Fruit fly (Drosophila melanogaster) whole organism, embryonic: ENCODE results near the gene CG15643.

Source experiments
- ATbp ChIP-seq: fragments of 200-800 bp; sonication (Bioruptor generic); optimal IDR thresholded peaks from 2 replicates; lab custom pipeline; 2017; ENCODE audit warnings: missing biosample characterization, mild to moderate bottlenecking, missing genetic modification characterization, missing genetic modification reagents
- B-H2 ChIP-seq: fragments of 200-800 bp; sonication (Bioruptor generic); optimal IDR thresholded peaks from 2 replicates; lab custom pipeline; 2018; ENCODE audit warnings: missing biosample characterization, mild to moderate bottlenecking, missing genetic modification characterization
- BEAF-32 ChIP-seq: fragments of 200-800 bp; sonication (Bioruptor generic); optimal IDR thresholded peaks from 3 replicates; lab custom pipeline; 2017; ENCODE audit warnings: missing biosample characterization, missing genetic modification characterization, mild to moderate bottlenecking, moderate library complexity, missing genetic modification reagents
- CG10209 ChIP-seq: fragments of 200-800 bp; sonication (Bioruptor generic); optimal IDR thresholded peaks from 3 replicates; lab custom pipeline; 2017; ENCODE audit warnings: missing biosample characterization, mild to moderate bottlenecking, missing genetic modification characterization, missing genetic modification reagents
- CG10565 ChIP-seq: fragments of 200-800 bp; sonication (Bioruptor generic); optimal IDR thresholded peaks from 3 replicates; lab custom pipeline; 2016; ENCODE audit warnings: missing biosample characterization, mild to moderate bottlenecking, missing genetic modification characterization
- CG11398 ChIP-seq: fragments of 200-800 bp; sonication (Bioruptor generic); optimal IDR thresholded peaks from 2 replicates; lab custom pipeline; 2016; ENCODE audit warnings: missing biosample characterization, missing genetic modification characterization
- CG11695 ChIP-seq: fragments of 200-800 bp; sonication (Bioruptor generic); IDR thresholded peaks from 3 replicates; pipeline ENCODE4 v1.3.6; 2022; ENCODE audit warnings: missing biosample characterization, missing genetic modification characterization
- CG12219 ChIP-seq: fragments of 200-800 bp; sonication (Bioruptor generic); optimal IDR thresholded peaks from 3 replicates; lab custom pipeline; 2018; ENCODE audit warnings: missing biosample characterization, mild to moderate bottlenecking, missing genetic modification characterization
- CG13424 ChIP-seq: fragments of 200-800 bp; sonication (Bioruptor generic); optimal IDR thresholded peaks from 2 replicates; lab custom pipeline; 2019; ENCODE audit warnings: missing biosample characterization, mild to moderate bottlenecking, missing genetic modification characterization, moderate library complexity
- CG14667 ChIP-seq: fragments of 200-800 bp; sonication (Bioruptor generic); IDR thresholded peaks from 2 replicates; pipeline ENCODE4 v1.3.6; 2022; ENCODE audit warnings: missing biosample characterization, missing genetic modification characterization
- CG15696 ChIP-seq: fragments of 200-800 bp; sonication (Bioruptor generic); optimal IDR thresholded peaks from 2 replicates; lab custom pipeline; 2019; ENCODE audit warnings: missing biosample characterization, mild to moderate bottlenecking, missing genetic modification characterization, moderate library complexity
- CG17829 ChIP-seq: fragments of 200-800 bp; optimal IDR thresholded peaks from 2 replicates; lab custom pipeline; 2019; ENCODE audit warnings: missing biosample characterization, mild to moderate bottlenecking, missing genetic modification characterization, moderate library complexity
- CG2129 ChIP-seq: fragments of 200-800 bp; sonication (Bioruptor generic); IDR thresholded peaks from 2 replicates; pipeline ENCODE4 v1.3.6; 2022; ENCODE audit warnings: missing biosample characterization, missing genetic modification characterization; ENCODE audit not compliant: partially characterized antibody
- CG30020 ChIP-seq: fragments of 200-800 bp; optimal IDR thresholded peaks from 2 replicates; lab custom pipeline; 2019; ENCODE audit warnings: missing biosample characterization, mild to moderate bottlenecking, missing genetic modification characterization, moderate library complexity
- CG4360 ChIP-seq: fragments of 200-800 bp; sonication (Bioruptor generic); IDR thresholded peaks from 2 replicates; pipeline ENCODE4 v1.3.6; 2022; ENCODE audit warnings: missing biosample characterization, missing genetic modification characterization
- CG43689 ChIP-seq: fragments of 200-800 bp; sonication (Bioruptor generic); IDR thresholded peaks from 2 replicates; pipeline ENCODE4 v1.3.6; 2022; ENCODE audit warnings: missing biosample characterization, missing genetic modification characterization
- CG5180 ChIP-seq: fragments of 200-800 bp; sonication (Bioruptor generic); optimal IDR thresholded peaks from 3 replicates; lab custom pipeline; 2017; ENCODE audit warnings: missing biosample characterization, missing genetic modification characterization, mild to moderate bottlenecking, moderate library complexity, missing genetic modification reagents
- CG6765 ChIP-seq: fragments of 200-800 bp; sonication (Bioruptor generic); optimal IDR thresholded peaks from 3 replicates; lab custom pipeline; 2017; ENCODE audit warnings: missing biosample characterization, mild to moderate bottlenecking, missing genetic modification characterization
- CG8089 ChIP-seq: fragments of 200-800 bp; sonication (Bioruptor generic); optimal IDR thresholded peaks from 3 replicates; lab custom pipeline; 2016; ENCODE audit warnings: missing biosample characterization, missing genetic modification characterization
- CG8359 ChIP-seq: fragments of 200-800 bp; sonication (Bioruptor generic); optimal IDR thresholded peaks from 2 replicates; lab custom pipeline; 2017; ENCODE audit warnings: missing biosample characterization, mild to moderate bottlenecking, missing genetic modification characterization, borderline replicate concordance
- CG8924 ChIP-seq: fragments of 200-800 bp; optimal IDR thresholded peaks from 3 replicates; lab custom pipeline; 2019; ENCODE audit warnings: missing biosample characterization, mild to moderate bottlenecking, missing genetic modification characterization, moderate library complexity
- CG9215 ChIP-seq: fragments of 200-800 bp; sonication (Bioruptor generic); IDR thresholded peaks from 2 replicates; pipeline ENCODE4 v1.3.6; 2022; ENCODE audit warnings: missing biosample characterization, missing genetic modification characterization
- CTCF ChIP-seq: fragments of 200-800 bp; sonication (Bioruptor generic); optimal IDR thresholded peaks from 2 replicates; lab custom pipeline; 2017; ENCODE audit warnings: missing biosample characterization, mild to moderate bottlenecking, missing genetic modification characterization, moderate library complexity
- Drgx ChIP-seq: fragments of 200-800 bp; sonication (Bioruptor generic); IDR thresholded peaks from 2 replicates; pipeline ENCODE4 v1.3.6; 2022; ENCODE audit warnings: missing biosample characterization, missing genetic modification characterization
- Fer2 ChIP-seq: fragments of 200-800 bp; sonication (Bioruptor generic); optimal IDR thresholded peaks from 2 replicates; lab custom pipeline; 2018; ENCODE audit warnings: missing biosample characterization, mild to moderate bottlenecking, missing genetic modification characterization, moderate library complexity
- HHEX ChIP-seq: fragments of 200-800 bp; sonication (Bioruptor generic); optimal IDR thresholded peaks from 3 replicates; lab custom pipeline; 2017; ENCODE audit warnings: missing biosample characterization, mild to moderate bottlenecking, missing genetic modification characterization, missing genetic modification reagents
- Hand ChIP-seq: fragments of 200-800 bp; sonication (Bioruptor generic); optimal IDR thresholded peaks from 2 replicates; lab custom pipeline; 2017; ENCODE audit warnings: mild to moderate bottlenecking, missing biosample characterization, missing genetic modification reagents, missing genetic modification characterization
- HmgZ ChIP-seq: fragments of 200-800 bp; sonication (Bioruptor generic); optimal IDR thresholded peaks from 2 replicates; lab custom pipeline; 2018; ENCODE audit warnings: missing biosample characterization, mild to moderate bottlenecking, missing genetic modification characterization
- NC2α ChIP-seq: fragments of 200-800 bp; sonication (Bioruptor generic); optimal IDR thresholded peaks from 2 replicates; lab custom pipeline; 2016; ENCODE audit warnings: missing biosample characterization, missing genetic modification characterization
- Nf-YA ChIP-seq: fragments of 200-800 bp; sonication (Bioruptor generic); IDR thresholded peaks from 2 replicates; pipeline ENCODE4 v1.3.6; 2022; ENCODE audit warnings: missing biosample characterization, missing genetic modification characterization
- Ravus ChIP-seq: fragments of 200-800 bp; sonication (Bioruptor generic); IDR thresholded peaks from 2 replicates; pipeline ENCODE4 v1.3.6; 2022; ENCODE audit warnings: missing biosample characterization, missing genetic modification characterization
- Rx ChIP-seq: fragments of 200-800 bp; sonication (Bioruptor generic); IDR thresholded peaks from 2 replicates; pipeline ENCODE4 v1.3.6; 2022; ENCODE audit warnings: missing biosample characterization, missing genetic modification characterization
- Six4 ChIP-seq: fragments of 200-800 bp; sonication (Bioruptor generic); optimal IDR thresholded peaks from 2 replicates; lab custom pipeline; 2016; ENCODE audit warnings: missing biosample characterization, missing genetic modification characterization
- Sox102F ChIP-seq: fragments of 200-800 bp; sonication (Bioruptor generic); optimal IDR thresholded peaks from 2 replicates; lab custom pipeline; 2018; ENCODE audit warnings: missing biosample characterization, mild to moderate bottlenecking, missing genetic modification characterization, moderate library complexity
- Sry-δ ChIP-seq: fragments of 200-800 bp; sonication (Bioruptor generic); optimal IDR thresholded peaks from 2 replicates; lab custom pipeline; 2016; ENCODE audit warnings: missing biosample characterization, missing genetic modification characterization
- YL-1 ChIP-seq: fragments of 200-800 bp; sonication (Bioruptor generic); optimal IDR thresholded peaks from 3 replicates; lab custom pipeline; 2017; ENCODE audit warnings: missing biosample characterization, mild to moderate bottlenecking, missing genetic modification characterization
- cas ChIP-seq: fragments of 200-800 bp; sonication (Bioruptor generic); IDR thresholded peaks from 2 replicates; pipeline ENCODE4 v1.3.6; 2022; ENCODE audit warnings: missing biosample characterization, missing genetic modification characterization
- cg ChIP-seq: fragments of 200-800 bp; sonication (Bioruptor generic); optimal IDR thresholded peaks from 3 replicates; lab custom pipeline; 2019; ENCODE audit warnings: missing biosample characterization, mild to moderate bottlenecking, missing genetic modification characterization, moderate library complexity
- gfzf ChIP-seq: fragments of 200-800 bp; sonication (Bioruptor generic); optimal IDR thresholded peaks from 2 replicates; lab custom pipeline; 2016; ENCODE audit warnings: missing biosample characterization, mild to moderate bottlenecking, missing genetic modification characterization, moderate library complexity
- grau ChIP-seq: fragments of 200-800 bp; optimal IDR thresholded peaks from 3 replicates; lab custom pipeline; 2019; ENCODE audit warnings: missing biosample characterization, mild to moderate bottlenecking, missing genetic modification characterization, moderate library complexity
- her ChIP-seq: fragments of 200-800 bp; sonication (Bioruptor generic); optimal IDR thresholded peaks from 2 replicates; lab custom pipeline; 2016; ENCODE audit warnings: missing biosample characterization, missing genetic modification characterization
- kah ChIP-seq: fragments of 200-800 bp; sonication (Bioruptor generic); optimal IDR thresholded peaks from 2 replicates; lab custom pipeline; 2018; ENCODE audit warnings: missing biosample characterization, mild to moderate bottlenecking, missing genetic modification characterization
- luna ChIP-seq: fragments of 200-800 bp; sonication (Bioruptor generic); optimal IDR thresholded peaks from 2 replicates; lab custom pipeline; 2016; ENCODE audit warnings: missing biosample characterization, missing genetic modification characterization
- nerfin-1 ChIP-seq: fragments of 200-800 bp; sonication (Bioruptor generic); optimal IDR thresholded peaks from 3 replicates; lab custom pipeline; 2019; ENCODE audit warnings: missing biosample characterization, mild to moderate bottlenecking, missing genetic modification characterization, moderate library complexity
- ro ChIP-seq: fragments of 200-800 bp; sonication (Bioruptor generic); IDR thresholded peaks from 2 replicates; pipeline ENCODE4 v1.3.6; 2022; ENCODE audit warnings: missing biosample characterization, missing genetic modification characterization
- sima ChIP-seq: fragments of 200-800 bp; sonication (Bioruptor generic); optimal IDR thresholded peaks from 2 replicates; lab custom pipeline; 2016; ENCODE audit warnings: missing biosample characterization, missing genetic modification characterization
- slbo ChIP-seq: fragments of 200-800 bp; sonication (Bioruptor generic); IDR thresholded peaks from 2 replicates; pipeline ENCODE4 v1.3.6; 2022; ENCODE audit warnings: missing biosample characterization, missing genetic modification characterization
- slou ChIP-seq: fragments of 200-800 bp; sonication (Bioruptor generic); optimal IDR thresholded peaks from 3 replicates; lab custom pipeline; 2016; ENCODE audit warnings: missing biosample characterization, missing genetic modification characterization
- slp2 ChIP-seq: fragments of 200-800 bp; sonication (Bioruptor generic); optimal IDR thresholded peaks from 2 replicates; lab custom pipeline; 2016; ENCODE audit warnings: missing biosample characterization, missing genetic modification characterization
- stwl ChIP-seq: fragments of 200-800 bp; sonication (Bioruptor generic); optimal IDR thresholded peaks from 3 replicates; lab custom pipeline; 2018; ENCODE audit warnings: missing biosample characterization, mild to moderate bottlenecking, missing genetic modification characterization, moderate library complexity
- trh ChIP-seq: fragments of 200-800 bp; sonication (Bioruptor generic); optimal IDR thresholded peaks from 2 replicates; lab custom pipeline; 2016; ENCODE audit warnings: missing biosample characterization, missing genetic modification characterization
- z ChIP-seq: fragments of 200-800 bp; sonication (Bioruptor generic); IDR thresholded peaks from 3 replicates; pipeline ENCODE4 v1.3.6; 2022; ENCODE audit warnings: missing biosample characterization, missing genetic modification characterization

Gene CG15643

DNA sequence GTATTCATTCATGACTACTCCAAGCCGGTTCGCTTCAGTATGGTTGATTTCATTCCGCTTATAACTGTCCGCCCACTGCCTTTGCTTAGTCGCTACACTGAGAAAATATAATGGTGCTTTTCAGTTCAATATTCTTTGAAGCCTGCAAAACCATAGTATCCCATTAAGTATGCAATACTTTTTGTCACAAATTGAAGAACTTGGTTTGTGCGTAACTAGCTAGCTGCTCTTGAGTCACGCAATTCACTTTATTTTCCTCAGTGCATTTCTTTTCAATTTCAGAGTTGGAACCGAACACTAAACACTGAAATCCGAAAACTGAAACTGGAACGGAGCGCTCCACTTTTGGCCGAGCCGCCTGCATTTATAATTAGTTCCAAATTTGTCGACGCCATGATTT, 27.7 kb upstream of the CG15643 start (continued):
- TF ChIP-seq nerfin-1 (tag; lab: Kevin White, UChicago) (peak; percentile 27), CTCF (GFP tag; lab: Kevin White, UChicago) (peak; percentile 14), CG6765 (GFP tag; lab: Kevin White, UChicago) (no peak), sima (no peak), luna (GFP tag; lab: Kevin White, UChicago) (no peak), grau (tag; lab: Kevin White, UChicago) (peak; percentile 68), ro (GFP tag; lab: Robert Waterston, UW) (peak; percentile 26; the same call in 1 of the 2 replicates), CG8924 (tag; lab: Kevin White, UChicago) (peak; percentile 49), cg (no peak), Six4 (peak; percentile 33), stwl (tag; lab: Kevin White, UChicago) (no peak), CG10209 (GFP tag; lab: Kevin White, UChicago) (peak; percentile 38), Rx (GFP tag; lab: Robert Waterston, UW) (peak; percentile 52; the same call in 1 of the 2 replicates), CG12219 (peak; percentile 43), her (GFP tag; lab: Kevin White, UChicago) (peak; percentile 41), HmgZ (tag; lab: Kevin White, UChicago) (peak; percentile 12), CG5180 (GFP tag; lab: Kevin White, UChicago) (peak; percentile 33), Fer2 (no peak), kah (GFP tag; lab: Kevin White, UChicago) (no peak), Nf-YA (GFP tag; lab: Robert Waterston, UW) (no peak), NC2α (GFP tag; lab: Kevin White, UChicago) (no peak), CG43689 (GFP tag; lab: Robert Waterston, UW) (no peak), CG30020 (tag; lab: Kevin White, UChicago) (no peak), Sox102F (GFP tag; lab: Kevin White, UChicago) (peak; percentile 75), ATbp (GFP tag; lab: Kevin White, UChicago) (peak; percentile 53), CG11398 (GFP tag; lab: Kevin White, UChicago) (no peak), Sry-δ (GFP tag; lab: Kevin White, UChicago) (no peak), CG17829 (tag; lab: Kevin White, UChicago) (peak; percentile 48), CG9215 (peak; percentile 86), CG14667 (GFP tag; lab: Robert Waterston, UW) (peak; percentile 51), YL-1 (no peak), slou (no peak), Hand (GFP tag; lab: Kevin White, UChicago) (no peak), HHEX (GFP tag; lab: Kevin White, UChicago) (peak; percentile 12), Ravus (GFP tag; lab: Robert Waterston, UW) (no peak), z (GFP tag; lab: Robert Waterston, UW) (no peak), B-H2 (GFP tag; lab: Kevin White, UChicago) (no peak), cas (peak; percentile 30; the same call in 1 of the 2 replicates), CG8089 (GFP tag; lab: Kevin White, UChicago) (peak; percentile 39), CG8359 (GFP tag; lab: Kevin White, UChicago) (no peak), CG10565 (no peak), CG4360 (no peak), BEAF-32 (GFP tag; lab: Kevin White, UChicago) (no peak), CG15696 (tag; lab: Kevin White, UChicago) (no peak), trh (GFP tag; lab: Kevin White, UChicago) (no peak), CG11695 (GFP tag; lab: Robert Waterston, UW) (peak; percentile 52; the same call in 1 of the 3 replicates), slp2 (peak; percentile 49), slbo (GFP tag; lab: Robert Waterston, UW) (peak; percentile 77), CG2129 (no peak), Drgx (GFP tag; lab: Robert Waterston, UW) (peak; percentile 65; the same call in 1 of the 2 replicates), gfzf (GFP tag; lab: Kevin White, UChicago) (no peak), CG13424 (peak; percentile 66)
